Worm (Caenorhabditis elegans) whole organism, mixed stage, embryonic: ENCODE measurements around the gene col-129.
A peak's percentile ranks its signal among the peaks of the same experiment; 100 is the strongest.

Source experiments
- bed-3 ChIP-seq: fragments of 200-800 bp; sonication (Bioruptor generic); optimal IDR thresholded peaks from 3 replicates; lab custom pipeline; 2018; ENCODE audit warnings: mild to moderate bottlenecking, missing genetic modification characterization, moderate library complexity, missing compliant biosample characterization
- blmp-1 ChIP-seq: fragments of 150-350 bp; optimal IDR thresholded peaks from 2 replicates; lab custom pipeline; 2014; ENCODE audit warnings: missing biosample characterization, missing genetic modification characterization
- ceh-39 ChIP-seq: fragments of 150-350 bp; optimal IDR thresholded peaks from 2 replicates; lab custom pipeline; 2014; ENCODE audit warnings: missing biosample characterization, missing genetic modification characterization
- ceh-43 ChIP-seq: fragments of 200-800 bp; sonication (Bioruptor generic); optimal IDR thresholded peaks from 2 replicates; lab custom pipeline; 2018; ENCODE audit warnings: mild to moderate bottlenecking, missing genetic modification characterization, moderate library complexity, missing compliant biosample characterization
- ceh-83 ChIP-seq: fragments of 200-800 bp; sonication (Bioruptor generic); optimal IDR thresholded peaks from 2 replicates; lab custom pipeline; 2018; ENCODE audit warnings: mild to moderate bottlenecking, missing genetic modification characterization, missing compliant biosample characterization
- cnd-1 ChIP-seq: fragments of 200-800 bp; sonication (Bioruptor generic); optimal IDR thresholded peaks from 2 replicates; lab custom pipeline; 2018; ENCODE audit warnings: mild to moderate bottlenecking, missing genetic modification characterization, missing compliant biosample characterization
- drap-1 ChIP-seq: fragments of 200-800 bp; sonication (Bioruptor generic); optimal IDR thresholded peaks from 3 replicates; lab custom pipeline; 2018; ENCODE audit warnings: mild to moderate bottlenecking, missing genetic modification characterization, missing compliant biosample characterization
- elt-1 ChIP-seq: sonication (generic microtip); optimal IDR thresholded peaks from 2 replicates; lab custom pipeline; 2017; ENCODE audit warnings: missing genetic modification characterization, mild to moderate bottlenecking, missing compliant biosample characterization, antibody characterized with exemption, moderate library complexity, borderline replicate concordance; ENCODE audit not compliant: insufficient read depth
- flh-1 ChIP-seq: fragments of 200-800 bp; sonication (Bioruptor generic); optimal IDR thresholded peaks from 2 replicates; lab custom pipeline; 2018; ENCODE audit warnings: mild to moderate bottlenecking, missing genetic modification characterization, moderate library complexity, missing compliant biosample characterization
- ham-2 ChIP-seq: fragments of 200-800 bp; sonication (Bioruptor generic); optimal IDR thresholded peaks from 2 replicates; lab custom pipeline; 2018; ENCODE audit warnings: mild to moderate bottlenecking, missing genetic modification characterization, missing compliant biosample characterization
- hlh-1 ChIP-seq: fragments of 150-350 bp; optimal IDR thresholded peaks from 2 replicates; lab custom pipeline; 2014; ENCODE audit warnings: missing biosample characterization, missing genetic modification reagents, missing genetic modification characterization
- lin-13 ChIP-seq: fragments of 150-350 bp; optimal IDR thresholded peaks from 2 replicates; lab custom pipeline; 2014; ENCODE audit warnings: missing biosample characterization, missing genetic modification characterization
- lin-32 ChIP-seq: fragments of 200-800 bp; sonication (Bioruptor generic); optimal IDR thresholded peaks from 2 replicates; lab custom pipeline; 2018; ENCODE audit warnings: mild to moderate bottlenecking, missing genetic modification characterization, missing compliant biosample characterization
- lsy-2 ChIP-seq: fragments of 150-350 bp; optimal IDR thresholded peaks from 2 replicates; lab custom pipeline; 2014; ENCODE audit warnings: missing biosample characterization, missing genetic modification characterization
- mab-5 ChIP-seq: fragments of 150-350 bp; optimal IDR thresholded peaks from 2 replicates; lab custom pipeline; 2014; ENCODE audit warnings: missing biosample characterization, missing genetic modification characterization
- mep-1 ChIP-seq: fragments of 150-350 bp; optimal IDR thresholded peaks from 2 replicates; lab custom pipeline; 2017; ENCODE audit warnings: missing biosample characterization, missing genetic modification reagents, missing genetic modification characterization, inconsistent platforms
- mls-2 ChIP-seq: sonication (generic microtip); optimal IDR thresholded peaks from 2 replicates; lab custom pipeline; 2016; ENCODE audit warnings: mild to moderate bottlenecking, missing genetic modification characterization, moderate library complexity, missing compliant biosample characterization
- nhr-12 ChIP-seq: fragments of 150-350 bp; optimal IDR thresholded peaks from 2 replicates; lab custom pipeline; 2014; ENCODE audit warnings: missing biosample characterization, missing genetic modification characterization
- nhr-2 ChIP-seq: fragments of 150-350 bp; optimal IDR thresholded peaks from 2 replicates; lab custom pipeline; 2014; ENCODE audit warnings: missing biosample characterization, missing genetic modification characterization
- nhr-237 ChIP-seq: fragments of 150-350 bp; optimal IDR thresholded peaks from 2 replicates; lab custom pipeline; 2014; ENCODE audit warnings: missing biosample characterization, missing genetic modification characterization
- nhr-28 ChIP-seq: fragments of 150-350 bp; optimal IDR thresholded peaks from 2 replicates; lab custom pipeline; 2014; ENCODE audit warnings: missing biosample characterization, missing genetic modification characterization
- pha-4 ChIP-seq: fragments of 150-350 bp; optimal IDR thresholded peaks from 2 replicates; lab custom pipeline; 2018; ENCODE audit warnings: missing biosample characterization, missing genetic modification reagents, missing genetic modification characterization
- sem-2 ChIP-seq: fragments of 200-800 bp; sonication (Bioruptor generic); optimal IDR thresholded peaks from 2 replicates; lab custom pipeline; 2018; ENCODE audit warnings: mild to moderate bottlenecking, missing genetic modification characterization, missing compliant biosample characterization
- snpc-4 ChIP-seq: fragments of 150-350 bp; optimal IDR thresholded peaks from 2 replicates; lab custom pipeline; 2014; ENCODE audit warnings: missing biosample characterization, missing genetic modification characterization
- sptf-1 ChIP-seq: sonication (generic microtip); optimal IDR thresholded peaks from 2 replicates; lab custom pipeline; 2017; ENCODE audit warnings: mild to moderate bottlenecking, missing genetic modification characterization, moderate library complexity, missing compliant biosample characterization
- tbx-8 ChIP-seq: fragments of 200-800 bp; sonication (Bioruptor generic); optimal IDR thresholded peaks from 2 replicates; lab custom pipeline; 2018; ENCODE audit warnings: mild to moderate bottlenecking, missing genetic modification characterization, moderate library complexity, missing compliant biosample characterization
- unc-120 ChIP-seq: sonication (generic microtip); optimal IDR thresholded peaks from 2 replicates; lab custom pipeline; 2017; ENCODE audit warnings: missing genetic modification characterization, missing compliant biosample characterization; ENCODE audit not compliant: poor library complexity, severe bottlenecking
- unc-62 ChIP-seq: fragments of 150-350 bp; optimal IDR thresholded peaks from 2 replicates; lab custom pipeline; 2014; ENCODE audit warnings: missing biosample characterization, missing genetic modification reagents, missing genetic modification characterization
- zip-8 ChIP-seq: fragments of 150-350 bp; optimal IDR thresholded peaks from 2 replicates; lab custom pipeline; 2014; ENCODE audit warnings: missing biosample characterization, missing genetic modification characterization
- ztf-11 ChIP-seq: fragments of 150-350 bp; optimal IDR thresholded peaks from 2 replicates; lab custom pipeline; 2014; ENCODE audit warnings: missing biosample characterization, missing genetic modification characterization

Gene col-129

ce11 chrIV:12110339-12110738 lies at the start of gene col-129:
col-129 (minus strand) TSS chrIV:12110439.
- TF ChIP-seq nhr-237 (tag; lab: Kevin White, UChicago), result no peak
- TF ChIP-seq bed-3 (GFP tag; lab: Kevin White, UChicago), result no peak
- TF ChIP-seq nhr-12 (tag; lab: Kevin White, UChicago), result no peak
- TF ChIP-seq nhr-2 (tag; lab: Kevin White, UChicago), result no peak
- TF ChIP-seq pha-4, result no peak

DNA sequence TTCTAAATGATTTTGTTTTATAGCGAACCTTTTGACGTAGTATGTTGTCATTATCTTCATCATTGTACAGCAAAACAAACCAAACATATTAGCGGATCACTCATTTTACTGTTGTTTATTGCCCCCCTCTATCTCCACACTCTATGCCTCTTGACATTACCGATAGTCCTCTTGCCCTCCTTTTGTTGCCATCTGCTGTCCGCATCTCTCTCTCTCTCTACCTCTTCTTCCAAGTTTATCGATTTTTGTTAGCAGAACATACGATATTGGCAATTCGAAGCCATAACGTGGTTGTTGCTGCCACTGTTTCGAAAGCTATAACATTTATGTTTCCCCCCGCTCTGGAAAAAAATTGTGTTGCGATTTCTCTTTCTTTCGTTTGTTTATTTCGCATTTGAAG lies 47.7 kb upstream of the col-129 start:
- TF ChIP-seq cnd-1 (tag; lab: Kevin White, UChicago) (peak; percentile 70), mab-5 (tag; lab: Kevin White, UChicago) (no peak), ham-2 (GFP tag; lab: Kevin White, UChicago) (peak; percentile 78), ceh-39 (tag; lab: Kevin White, UChicago) (peak; percentile 35), nhr-2 (tag; lab: Kevin White, UChicago) (peak; percentile 59), mep-1 (tag; lab: Kevin White, UChicago) (no peak), sem-2 (GFP tag; lab: Kevin White, UChicago) (no peak), lin-32 (peak; percentile 61)

DNA sequence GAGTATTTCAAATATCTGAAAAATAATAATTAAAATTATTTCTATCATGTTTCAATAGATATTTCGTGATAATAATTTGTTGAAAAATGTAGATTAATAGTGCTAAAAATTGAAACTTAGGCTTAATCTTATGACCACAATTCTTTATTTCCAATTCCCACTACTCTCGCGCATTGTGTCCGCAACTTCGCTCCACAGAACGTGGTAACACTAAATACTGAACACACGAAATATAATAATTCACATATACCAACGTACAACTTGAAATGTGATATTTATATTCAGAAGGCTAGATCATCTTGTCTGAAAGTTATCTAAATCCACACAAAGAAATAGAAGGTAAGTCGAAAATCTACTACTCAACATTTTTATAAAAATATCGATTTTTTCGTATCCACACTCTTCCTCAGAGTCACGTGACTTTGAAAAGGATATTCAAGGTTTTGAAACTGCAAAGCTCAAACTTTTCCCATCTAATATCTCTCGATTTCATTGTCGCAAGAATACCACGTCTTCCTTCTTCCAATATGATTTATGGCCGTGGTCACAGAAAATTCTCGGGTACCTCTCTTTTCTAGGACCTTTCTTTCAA lies 46.5 kb upstream of the col-129 start, which contains the start of gene eri-12:
TSS of gene eri-12 (plus strand) at position 197 of the 592 bp plus-strand sequence.
- no peak for TF ChIP-seq elt-1 (tag; lab: Kevin White, UChicago)
- TF ChIP-seq unc-62 (GFP tag; lab: Kevin White, UChicago), result peak; percentile 73

ce11 chrIV:12154195-12154677 lies 44.0 kb upstream of the col-129 start, which contains the start of gene B0001.7:
B0001.7 (minus strand) TSS chrIV:12154245.
- no peak for TF ChIP-seq flh-1 (GFP tag; lab: Kevin White, UChicago)
- TF ChIP-seq elt-1 (tag; lab: Kevin White, UChicago), result no peak
- no peak for TF ChIP-seq ceh-83 (GFP tag; lab: Kevin White, UChicago)
- TF ChIP-seq hlh-1 (tag; lab: Kevin White, UChicago), result no peak
- no peak for TF ChIP-seq ceh-39 (tag; lab: Kevin White, UChicago)
- TF ChIP-seq ztf-11 (tag; lab: Kevin White, UChicago), result no peak
- no peak for TF ChIP-seq mab-5 (tag; lab: Kevin White, UChicago)
- TF ChIP-seq drap-1 (GFP tag; lab: Kevin White, UChicago), result no peak
- no peak for TF ChIP-seq blmp-1 (tag; lab: Kevin White, UChicago)
- TF ChIP-seq sem-2 (GFP tag; lab: Kevin White, UChicago), result no peak
- no peak for TF ChIP-seq ceh-43
- TF ChIP-seq mls-2 (tag; lab: Kevin White, UChicago), result no peak
- no peak for TF ChIP-seq sptf-1 (tag; lab: Kevin White, UChicago)
- no peak for TF ChIP-seq ham-2 (GFP tag; lab: Kevin White, UChicago)
- TF ChIP-seq snpc-4 (tag; lab: Kevin White, UChicago), result no peak
- TF ChIP-seq unc-120 (tag; lab: Kevin White, UChicago), result no peak

DNA sequence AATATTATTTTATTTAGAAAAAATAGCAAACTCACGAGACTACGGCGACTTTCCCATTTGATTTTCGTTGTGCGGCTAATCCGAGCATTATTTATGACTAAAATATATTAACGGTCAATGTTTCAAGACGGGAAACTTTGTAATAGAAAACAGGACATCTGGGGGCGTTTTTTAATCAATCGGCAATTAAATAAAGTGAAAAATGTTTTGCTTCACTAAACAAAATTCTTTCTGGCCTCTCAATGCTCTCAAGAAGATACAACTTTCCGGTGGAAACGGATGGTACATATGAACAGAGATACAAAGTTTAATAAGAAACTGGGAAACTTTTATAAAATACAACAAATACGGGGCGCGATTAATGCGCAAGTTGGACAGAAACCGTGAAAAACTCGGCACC lies 40.6 kb upstream of the col-129 start, which contains the start of gene B0001.2:
TSS of gene B0001.2 (minus strand) at position 101 of the 400 bp plus-strand sequence.
- no peak for TF ChIP-seq nhr-28 (tag; lab: Kevin White, UChicago)
- TF ChIP-seq zip-8, result no peak
- no peak for TF ChIP-seq mab-5 (tag; lab: Kevin White, UChicago)
- no peak for TF ChIP-seq sem-2 (GFP tag; lab: Kevin White, UChicago)
- no peak for TF ChIP-seq nhr-2 (tag; lab: Kevin White, UChicago)
- TF ChIP-seq lsy-2, result no peak
- TF ChIP-seq lin-32, result no peak
- no peak for TF ChIP-seq tbx-8
- no peak for TF ChIP-seq unc-62 (GFP tag; lab: Kevin White, UChicago)
- TF ChIP-seq nhr-237 (tag; lab: Kevin White, UChicago), result no peak
- no peak for TF ChIP-seq cnd-1 (tag; lab: Kevin White, UChicago)
- no peak for TF ChIP-seq drap-1 (GFP tag; lab: Kevin White, UChicago)
- no peak for TF ChIP-seq lin-13
- no peak for TF ChIP-seq sptf-1 (tag; lab: Kevin White, UChicago)
- TF ChIP-seq blmp-1 (tag; lab: Kevin White, UChicago), result no peak
- TF ChIP-seq ceh-43, result no peak
